Fruit fly (Drosophila melanogaster): ENCODE results near the gene CG34456.
A peak's percentile ranks its signal among the peaks of the same experiment; 100 is the strongest.

CG34456 gene

DNA sequence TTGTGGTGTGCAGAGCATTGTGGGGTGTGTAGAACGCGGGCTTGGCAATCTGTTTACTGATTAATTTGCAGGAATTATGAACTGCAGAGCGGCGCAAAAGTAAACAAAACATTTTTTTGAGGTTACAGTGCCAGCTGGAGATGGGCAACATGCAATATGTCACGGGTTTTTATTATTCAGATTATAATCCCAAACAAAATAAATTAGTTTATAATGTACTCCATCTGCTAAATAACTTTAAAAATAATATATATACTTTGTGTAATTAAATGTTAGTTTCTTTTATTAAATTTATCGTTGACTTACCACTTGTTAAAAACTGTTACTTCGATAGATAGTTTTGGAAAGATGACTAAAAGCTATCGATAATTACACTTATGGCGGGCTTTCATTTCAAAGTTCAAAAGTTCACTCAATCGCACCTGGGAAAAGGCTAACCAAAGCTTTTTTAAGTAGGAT, 9.0 kb downstream of the CG34456 start, which contains the start of gene Fdx1 (continued):
- TF ChIP-seq Atf3 (GFP tag; optimal IDR thresholded peaks at IDR 0.05) (no peak), HmgD (GFP tag; optimal IDR thresholded peaks at IDR 0.05) (no peak), CG2875 (GFP tag; optimal IDR thresholded peaks at IDR 0.05) (no peak), CG4424 (GFP tag; optimal IDR thresholded peaks at IDR 0.05) (peak; percentile 19), PHDP (tag; optimal IDR thresholded peaks at IDR 0.05) (peak; percentile 31), lbe (GFP tag; optimal IDR thresholded peaks at IDR 0.05) (peak; percentile 43), Sin3A (optimal IDR thresholded peaks at IDR 0.05) (no peak), Kr (GFP tag; optimal IDR thresholded peaks at IDR 0.05) (no peak), Fer1 (GFP tag; optimal IDR thresholded peaks at IDR 0.05) (peak; percentile 38), CG17186 (GFP tag; optimal IDR thresholded peaks at IDR 0.05) (no peak), CG12071 (GFP tag; optimal IDR thresholded peaks at IDR 0.05) (no peak), oc (tag; optimal IDR thresholded peaks at IDR 0.05) (no peak), CG10431 (GFP tag; optimal IDR thresholded peaks at IDR 0.05) (no peak), CG10366 (GFP tag; IDR thresholded peaks at IDR 0.05) (no peak), CG18262 (tag; optimal IDR thresholded peaks at IDR 0.05) (peak; percentile 43), her (GFP tag; optimal IDR thresholded peaks at IDR 0.05) (no peak), Xrp1 (GFP tag; IDR thresholded peaks at IDR 0.05) (peak; percentile 59; the same call in 1 of the 2 replicates), CG8281 (tag; optimal IDR thresholded peaks at IDR 0.05) (no peak), CG10565 (GFP tag; optimal IDR thresholded peaks at IDR 0.05) (no peak), CG2199 (GFP tag; IDR thresholded peaks at IDR 0.05) (no peak), Rfx (GFP tag; IDR thresholded peaks at IDR 0.05) (peak; percentile 67), luna (GFP tag; optimal IDR thresholded peaks at IDR 0.05) (no peak), cwo (GFP tag; optimal IDR thresholded peaks at IDR 0.05) (peak; percentile 4), Lpt (GFP tag; optimal IDR thresholded peaks at IDR 0.05) (no peak), ase (GFP tag; IDR thresholded peaks at IDR 0.05) (0 out of 3 replicates have a peak, but pooled peaks have one; percentile 24), Dek (tag; optimal IDR thresholded peaks at IDR 0.05) (peak; percentile 15), en (GFP tag; optimal IDR thresholded peaks at IDR 0.05) (no peak), hbn (GFP tag; IDR thresholded peaks at IDR 0.05; ENCODE audit: partially characterized antibody) (peak; percentile 59), Tbp (GFP tag; optimal IDR thresholded peaks at IDR 0.05) (no peak), ems (GFP tag; optimal IDR thresholded peaks at IDR 0.05) (no peak), slp2 (GFP tag; optimal IDR thresholded peaks at IDR 0.05) (no peak), Doc3 (GFP tag; IDR thresholded peaks at IDR 0.05; ENCODE audit: partially characterized antibody) (peak; percentile 64), Dip3 (GFP tag; optimal IDR thresholded peaks at IDR 0.05) (no peak), HHEX (GFP tag; optimal IDR thresholded peaks at IDR 0.05) (no peak), CG8359 (GFP tag; optimal IDR thresholded peaks at IDR 0.05; ENCODE audit: borderline replicate concordance) (no peak), Sry-δ (GFP tag; optimal IDR thresholded peaks at IDR 0.05) (peak; percentile 70), Sox102F (GFP tag; optimal IDR thresholded peaks at IDR 0.05) (no peak), CG14441 (GFP tag; IDR thresholded peaks at IDR 0.05) (0 out of 2 replicates have a peak, but pooled peaks have one; percentile 29), CG3281 (GFP tag; optimal IDR thresholded peaks at IDR 0.05) (peak; percentile 24), CG7786 (GFP tag; optimal IDR thresholded peaks at IDR 0.05) (no peak), Camta (GFP tag; optimal IDR thresholded peaks at IDR 0.05) (no peak), CrebB (tag; optimal IDR thresholded peaks at IDR 0.05) (peak; percentile 6), toy (GFP tag; IDR thresholded peaks at IDR 0.05) (no peak), grau (tag; optimal IDR thresholded peaks at IDR 0.05) (peak; percentile 50), CG7987 (GFP tag; optimal IDR thresholded peaks at IDR 0.05) (no peak), CG4820 (GFP tag; optimal IDR thresholded peaks at IDR 0.05) (peak; percentile 34), D (optimal IDR thresholded peaks at IDR 0.05) (no peak), D (GFP tag; optimal IDR thresholded peaks at IDR 0.05) (no peak), stwl (tag; optimal IDR thresholded peaks at IDR 0.05) (no peak), HLH3B (GFP tag; IDR thresholded peaks at IDR 0.05) (peak; percentile 38; the same call in 1 of the 2 replicates), nmo (GFP tag; optimal IDR thresholded peaks at IDR 0.05) (peak; percentile 45)

Measured in whole organism, embryonic.